Fruit fly (Drosophila melanogaster) whole organism, pupa: Measurements from ENCODE around the gene CG31100.

Experiments
- CG13204 ChIP-seq: fragments of 200-800 bp; sonication (Bioruptor generic); optimal IDR thresholded peaks from 2 replicates; lab custom pipeline; 2018; ENCODE audit warnings: missing biosample characterization, mild to moderate bottlenecking, missing genetic modification characterization, moderate library complexity
- CG14655 ChIP-seq: fragments of 200-800 bp; sonication (Bioruptor generic); optimal IDR thresholded peaks from 3 replicates; lab custom pipeline; 2017; ENCODE audit warnings: mild to moderate bottlenecking, missing biosample characterization, missing genetic modification reagents, missing genetic modification characterization
- CG15710 ChIP-seq: fragments of 200-800 bp; sonication (Bioruptor generic); optimal IDR thresholded peaks from 2 replicates; lab custom pipeline; 2018; ENCODE audit warnings: missing biosample characterization, mild to moderate bottlenecking, missing genetic modification characterization, moderate library complexity
- CG9948 ChIP-seq: fragments of 200-800 bp; sonication (Bioruptor generic); optimal IDR thresholded peaks from 2 replicates; lab custom pipeline; 2018; ENCODE audit warnings: missing biosample characterization, mild to moderate bottlenecking, missing genetic modification characterization, moderate library complexity
- D1 ChIP-seq: fragments of 200-800 bp; sonication (Bioruptor generic); optimal IDR thresholded peaks from 2 replicates; lab custom pipeline; 2018; ENCODE audit warnings: missing biosample characterization, mild to moderate bottlenecking, missing genetic modification characterization, moderate library complexity
- EcR ChIP-seq: fragments of 200-800 bp; sonication (Bioruptor generic); optimal IDR thresholded peaks from 3 replicates; lab custom pipeline; 2019; ENCODE audit warnings: missing biosample characterization, missing genetic modification characterization, mild to moderate bottlenecking, moderate library complexity, missing genetic modification reagents
- Ets98B ChIP-seq: fragments of 200-800 bp; sonication (Bioruptor generic); IDR thresholded peaks from 2 replicates; pipeline ENCODE4 v1.3.6; 2022; ENCODE audit warnings: missing biosample characterization, missing genetic modification characterization
- Pif1A ChIP-seq: fragments of 200-800 bp; sonication (Bioruptor generic); optimal IDR thresholded peaks from 3 replicates; lab custom pipeline; 2016; ENCODE audit warnings: missing biosample characterization, missing genetic modification characterization
- Pif1B ChIP-seq: fragments of 200-800 bp; sonication (Bioruptor generic); optimal IDR thresholded peaks from 3 replicates; lab custom pipeline; 2016; ENCODE audit warnings: missing biosample characterization, missing genetic modification characterization
- Snoo ChIP-seq: fragments of 200-800 bp; sonication (Bioruptor generic); optimal IDR thresholded peaks from 3 replicates; lab custom pipeline; 2017; ENCODE audit warnings: missing biosample characterization, mild to moderate bottlenecking, missing genetic modification characterization, inconsistent platforms
- fd96Ca ChIP-seq: fragments of 200-800 bp; sonication (Bioruptor generic); IDR thresholded peaks from 3 replicates; pipeline ENCODE4 v1.3.6; 2022; ENCODE audit warnings: missing biosample characterization, missing genetic modification characterization
- gl ChIP-seq: fragments of 200-800 bp; sonication (Bioruptor generic); optimal IDR thresholded peaks from 2 replicates; lab custom pipeline; 2018; ENCODE audit warnings: missing biosample characterization, mild to moderate bottlenecking, missing genetic modification characterization

DNA sequence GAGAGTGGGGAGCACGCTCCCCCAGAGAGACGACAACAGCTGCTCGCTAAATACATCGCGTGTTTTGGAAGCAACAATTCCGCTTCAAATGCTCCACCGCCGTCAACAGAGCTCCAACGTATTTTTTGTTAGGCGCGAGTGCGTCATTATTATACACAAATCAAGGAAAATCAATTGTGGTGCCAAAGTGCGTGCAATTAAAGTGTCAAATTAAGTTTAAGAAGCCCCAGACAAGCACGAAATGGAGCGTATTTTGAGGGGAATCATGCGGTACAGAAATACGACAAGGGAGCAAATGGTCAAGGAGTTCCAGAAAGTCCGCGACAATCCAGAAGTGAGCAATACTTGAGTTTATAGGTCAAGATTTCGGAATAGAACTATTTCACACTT is 22.7 kb downstream of the CG31100 start, which contains the start of gene CAHbeta:
- peak; percentile 42; the same call in 1 of the 2 replicates for TF ChIP-seq Ets98B (GFP tag; lab: Robert Waterston, UW)
- no peak for TF ChIP-seq EcR (GFP tag; lab: Kevin White, UChicago)
- no peak for TF ChIP-seq gl (tag; lab: Kevin White, UChicago)
- TF ChIP-seq CG15710 (tag; lab: Kevin White, UChicago) = no peak
- TF ChIP-seq Snoo (tag; lab: Kevin White, UChicago) = no peak
- no peak for TF ChIP-seq Pif1B (GFP tag; lab: Kevin White, UChicago)
- no peak for TF ChIP-seq D1 (tag; lab: Kevin White, UChicago)
- TF ChIP-seq CG13204 (GFP tag; lab: Kevin White, UChicago) = no peak
- no peak for TF ChIP-seq CG14655 (GFP tag; lab: Kevin White, UChicago)
- TF ChIP-seq fd96Ca (GFP tag; lab: Robert Waterston, UW) = no peak
- no peak for TF ChIP-seq CG9948 (tag; lab: Kevin White, UChicago)
- TF ChIP-seq Pif1A (GFP tag; lab: Kevin White, UChicago) = no peak
